Worm (Caenorhabditis elegans) whole organism, L1 larva: ENCODE data around the gene htas-1.

Experiments
- mdl-1 ChIP-seq, 2 experiments: fragments of 150-350 bp; optimal IDR thresholded peaks; 2 replicates each; lab custom pipeline; 2014 to 2017; ENCODE audit warnings: missing biosample characterization in 2 of 2, missing genetic modification characterization in 2 of 2, inconsistent platforms in 1 of 2
- nhr-77 ChIP-seq: fragments of 150-350 bp; optimal IDR thresholded peaks from 2 replicates; lab custom pipeline; 2014; ENCODE audit warnings: missing biosample characterization, missing genetic modification characterization
- pag-3 ChIP-seq: sonication (generic microtip); optimal IDR thresholded peaks from 2 replicates; lab custom pipeline; 2017; ENCODE audit warnings: missing genetic modification characterization, mild to moderate bottlenecking, missing compliant biosample characterization, antibody characterized with exemption, borderline replicate concordance; ENCODE audit not compliant: insufficient read depth

DNA sequence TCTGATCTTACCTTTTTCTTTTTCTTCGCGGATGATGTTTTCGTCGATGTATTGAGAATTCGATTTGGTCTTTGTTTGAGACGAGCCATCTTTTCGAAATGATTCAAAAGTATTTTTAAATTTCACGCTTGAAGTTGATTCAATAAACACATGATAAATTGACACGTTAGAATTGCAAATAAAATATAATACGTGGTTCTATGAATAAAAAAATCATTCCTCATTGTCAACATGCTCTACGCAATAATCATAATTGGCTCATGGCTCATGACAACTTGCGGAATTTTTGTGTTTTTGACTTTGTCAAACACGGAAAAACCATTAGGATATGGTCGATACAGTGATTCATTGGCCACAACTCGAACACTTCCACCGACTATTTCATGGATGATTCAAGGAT lies at the start of gene htas-1, which contains the start of gene ZK1251.3:
- TF ChIP-seq pag-3 (tag; lab: Kevin White, UChicago) (no peak), nhr-77 (tag; lab: Kevin White, UChicago) (no peak), mdl-1 (tag; optimal IDR thresholded peaks at IDR 0.05; lab: Kevin White, UChicago) (no peak)
